Fruit fly (Drosophila melanogaster): ENCODE results near the gene CG6310.
A peak's percentile ranks its signal among the peaks of the same experiment; 100 is the strongest.

dm6 chr3L:11096195-11096908 is 26.7 kb upstream of the CG6310 start, which contains the start of the genes CG46439, Iyd and CG33947:
- peak; percentile 33 for TF ChIP-seq cic (GFP tag; optimal IDR thresholded peaks at IDR 0.05)
- no peak for TF ChIP-seq kay (GFP tag; ENCODE audit: borderline replicate concordance)
- no peak for TF ChIP-seq pad (GFP tag; optimal IDR thresholded peaks at IDR 0.05)
- no peak for TF ChIP-seq ovo (GFP tag; optimal IDR thresholded peaks at IDR 0.05)
- TF ChIP-seq CG7045 (GFP tag; optimal IDR thresholded peaks at IDR 0.05), result no peak
- TF ChIP-seq Crg-1 (GFP tag; optimal IDR thresholded peaks at IDR 0.05), result peak; percentile 54
- peak; percentile 64 for TF ChIP-seq bab1 (GFP tag; optimal IDR thresholded peaks at IDR 0.05)
- peak; percentile 46 for TF ChIP-seq tj (GFP tag; optimal IDR thresholded peaks at IDR 0.05)
- TF ChIP-seq Mnt (GFP tag; optimal IDR thresholded peaks at IDR 0.05), result peak; percentile 53
